Worm (Caenorhabditis elegans) whole organism, L3 larva: ENCODE measurements around the gene C27D8.4.

ENCODE experiments used
- R02D3.7 ChIP-seq: fragments of 150-350 bp; optimal IDR thresholded peaks from 2 replicates; lab custom pipeline; 2014; ENCODE audit warnings: missing biosample characterization, missing genetic modification characterization
- ama-1 ChIP-seq: fragments of 150-350 bp; optimal IDR thresholded peaks from 2 replicates; lab custom pipeline; 2018
- ceh-82 ChIP-seq: fragments of 150-350 bp; optimal IDR thresholded peaks from 2 replicates; lab custom pipeline; 2014; ENCODE audit warnings: missing biosample characterization, missing genetic modification characterization
- elt-3 ChIP-seq, 3 experiments: fragments of 150-350 bp in 1 of 3; sonication (generic microtip) in 2 of 3; optimal IDR thresholded peaks; 2 replicates in 2 of 3; 4 replicates in 1 of 3; lab custom pipeline; 2014 to 2017; ENCODE audit warnings: missing biosample characterization in 3 of 3, missing genetic modification characterization in 3 of 3
- jun-1 ChIP-seq: fragments of 150-350 bp; optimal IDR thresholded peaks from 2 replicates; lab custom pipeline; 2014; ENCODE audit warnings: missing biosample characterization, missing genetic modification reagents, missing genetic modification characterization
- lin-15B ChIP-seq: fragments of 150-350 bp; optimal IDR thresholded peaks from 2 replicates; lab custom pipeline; 2014; ENCODE audit warnings: missing biosample characterization, missing genetic modification characterization
- nhr-25 ChIP-seq: sonication (generic microtip); optimal IDR thresholded peaks from 2 replicates; lab custom pipeline; 2017; ENCODE audit warnings: missing biosample characterization, missing genetic modification characterization
- nhr-28 ChIP-seq: fragments of 150-350 bp; optimal IDR thresholded peaks from 2 replicates; lab custom pipeline; 2014; ENCODE audit warnings: missing biosample characterization, missing genetic modification characterization
- pqm-1 ChIP-seq: fragments of 150-350 bp; optimal IDR thresholded peaks from 2 replicates; lab custom pipeline; 2017; ENCODE audit warnings: missing biosample characterization, missing genetic modification characterization, inconsistent platforms
- skn-1 ChIP-seq: fragments of 150-350 bp; optimal IDR thresholded peaks from 2 replicates; lab custom pipeline; 2014; ENCODE audit warnings: missing biosample characterization, missing genetic modification characterization
- tbx-2 ChIP-seq: sonication (generic microtip); optimal IDR thresholded peaks from 2 replicates; lab custom pipeline; 2016; ENCODE audit warnings: mild to moderate bottlenecking, missing genetic modification characterization, missing compliant biosample characterization

ce11 chrIV:12715947-12716382, 12.1 kb downstream of the C27D8.4 start:
- TF ChIP-seq tbx-2 (tag; lab: Kevin White, UChicago) (no peak), pqm-1 (tag; lab: Kevin White, UChicago) (peak; percentile 13), ama-1 (lab: Kevin White, UChicago) (no peak), R02D3.7 (peak; percentile 38), lin-15B (tag; lab: Kevin White, UChicago) (no peak), skn-1 (no peak), elt-3 (tag; optimal IDR thresholded peaks at IDR 0.05; lab: Kevin White, UChicago) (peak in 2 of 3 experiments; percentile 89 to 90), jun-1 (tag; lab: Kevin White, UChicago) (peak; percentile 54), nhr-25 (tag; lab: Kevin White, UChicago) (peak; percentile 85), ceh-82 (tag; lab: Kevin White, UChicago) (no peak), nhr-28 (tag; lab: Kevin White, UChicago) (no peak)
